Fruit fly (Drosophila melanogaster) whole organism, prepupa: ENCODE results near the gene Pfrx.

ENCODE experiments used
- CG10669 ChIP-seq: fragments of 200-800 bp; sonication (Bioruptor generic); optimal IDR thresholded peaks from 3 replicates; lab custom pipeline; 2018; ENCODE audit warnings: missing biosample characterization, mild to moderate bottlenecking, missing genetic modification characterization, moderate library complexity
- CG11762 ChIP-seq: fragments of 200-800 bp; sonication (Bioruptor generic); optimal IDR thresholded peaks from 3 replicates; lab custom pipeline; 2016; ENCODE audit warnings: missing biosample characterization, missing genetic modification characterization; ENCODE audit not compliant: insufficient read depth
- CG15336 ChIP-seq: fragments of 200-800 bp; sonication (Bioruptor generic); IDR thresholded peaks from 2 replicates; pipeline ENCODE4 v1.3.6; 2022; ENCODE audit warnings: missing biosample characterization, missing genetic modification characterization
- CG16779 ChIP-seq: fragments of 200-800 bp; sonication (Bioruptor generic); optimal IDR thresholded peaks from 3 replicates; lab custom pipeline; 2017; ENCODE audit warnings: missing biosample characterization, mild to moderate bottlenecking, missing genetic modification characterization
- CG8319 ChIP-seq: fragments of 200-800 bp; sonication (Bioruptor generic); optimal IDR thresholded peaks from 3 replicates; lab custom pipeline; 2016; ENCODE audit warnings: missing biosample characterization, missing genetic modification characterization
- Met ChIP-seq: fragments of 200-800 bp; sonication (Bioruptor generic); optimal IDR thresholded peaks from 3 replicates; lab custom pipeline; 2016; ENCODE audit warnings: missing biosample characterization, missing genetic modification characterization
- Smox ChIP-seq: fragments of 200-800 bp; sonication (Bioruptor generic); optimal IDR thresholded peaks from 3 replicates; lab custom pipeline; 2016; ENCODE audit warnings: missing biosample characterization, missing genetic modification characterization
- fd85E ChIP-seq: fragments of 200-800 bp; sonication (Bioruptor generic); optimal IDR thresholded peaks from 3 replicates; lab custom pipeline; 2016; ENCODE audit warnings: missing biosample characterization, missing genetic modification characterization
- topi ChIP-seq: fragments of 200-800 bp; sonication (Bioruptor generic); optimal IDR thresholded peaks from 3 replicates; lab custom pipeline; 2016; ENCODE audit warnings: missing biosample characterization, missing genetic modification characterization

- TF ChIP-seq topi (GFP tag; lab: Kevin White, UChicago) (no peak), CG8319 (GFP tag; lab: Kevin White, UChicago) (no peak), CG10669 (GFP tag; lab: Kevin White, UChicago) (no peak), fd85E (GFP tag; lab: Kevin White, UChicago) (no peak), CG11762 (GFP tag; lab: Kevin White, UChicago) (no peak), CG15336 (GFP tag; lab: Robert Waterston, UW) (no peak), Met (GFP tag; lab: Kevin White, UChicago) (no peak), Smox (GFP tag; lab: Kevin White, UChicago) (no peak), CG16779 (tag; lab: Kevin White, UChicago) (no peak)
Measured at dm6 chrX:19521753-19522383, 26.6 kb downstream of the Pfrx start, which contains the start of the genes Idh3a and CoRest.
